Fruit fly (Drosophila melanogaster): ENCODE data around the gene CG33160.

dm6 chr3L:3249664-3249996, 43.5 kb upstream of the CG33160 start:
- TF ChIP-seq insv (optimal IDR thresholded peaks at IDR 0.05) (no peak), psq (optimal IDR thresholded peaks at IDR 0.05) (no peak), Sin3A (optimal IDR thresholded peaks at IDR 0.05) (no peak)

Data from Kc167 (cell line).